Fruit fly (Drosophila melanogaster): ENCODE results near the gene CG17839.
A peak's percentile ranks its signal among the peaks of the same experiment; 100 is the strongest.

Gene CG17839

dm6 chr3L:14801854-14802616, 2.9 kb upstream of the CG17839 start, which contains the start of gene NHP2:
NHP2 (minus strand) TSS chr3L:14802168.
- TF ChIP-seq CG12768 (GFP tag; optimal IDR thresholded peaks at IDR 0.05) (peak; percentile 52), cic (GFP tag; optimal IDR thresholded peaks at IDR 0.05) (no peak), tj (GFP tag; optimal IDR thresholded peaks at IDR 0.05) (peak; percentile 42), pad (GFP tag; optimal IDR thresholded peaks at IDR 0.05) (peak; percentile 4), CG7101 (tag; optimal IDR thresholded peaks at IDR 0.05) (peak; percentile 72), Clk (GFP tag; optimal IDR thresholded peaks at IDR 0.05) (no peak), Hr96 (GFP tag; optimal IDR thresholded peaks at IDR 0.05) (peak; percentile 27), bab1 (GFP tag; optimal IDR thresholded peaks at IDR 0.05) (peak; percentile 67), Mnt (GFP tag; optimal IDR thresholded peaks at IDR 0.05) (peak; percentile 98), cnc (optimal IDR thresholded peaks at IDR 0.05) (no peak), toe (GFP tag; optimal IDR thresholded peaks at IDR 0.05) (no peak), ovo (GFP tag; optimal IDR thresholded peaks at IDR 0.05) (no peak), CG33017 (tag; optimal IDR thresholded peaks at IDR 0.05) (peak; percentile 76), CG7045 (GFP tag; optimal IDR thresholded peaks at IDR 0.05) (peak; percentile 67), CG14711 (tag; optimal IDR thresholded peaks at IDR 0.05) (peak; percentile 69), kay (GFP tag; ENCODE audit: borderline replicate concordance) (no peak), CG11617 (GFP tag; optimal IDR thresholded peaks at IDR 0.05) (peak; percentile 72), Crg-1 (GFP tag; optimal IDR thresholded peaks at IDR 0.05) (no peak), CG1620 (GFP tag; optimal IDR thresholded peaks at IDR 0.05) (peak; percentile 43), CG5204 (GFP tag; optimal IDR thresholded peaks at IDR 0.05) (no peak)

- TF ChIP-seq ovo (GFP tag; optimal IDR thresholded peaks at IDR 0.05) (peak; percentile 17), CG14711 (tag; optimal IDR thresholded peaks at IDR 0.05) (no peak)
These were observed 1.7 kb upstream of the CG17839 start, which contains the start of gene gnu for dm6 chr3L:14803236-14803635. gnu (minus strand) TSS chr3L:14803360.

dm6 chr3L:14816666-14817065, 11.7 kb downstream of the CG17839 start:
- TF ChIP-seq CG7045 (GFP tag; optimal IDR thresholded peaks at IDR 0.05) (no peak), CG14711 (tag; optimal IDR thresholded peaks at IDR 0.05) (no peak), bab1 (GFP tag; optimal IDR thresholded peaks at IDR 0.05) (no peak), CG7101 (tag; optimal IDR thresholded peaks at IDR 0.05) (no peak), toe (GFP tag; optimal IDR thresholded peaks at IDR 0.05) (no peak), CG1620 (GFP tag; optimal IDR thresholded peaks at IDR 0.05) (no peak), Hr96 (GFP tag; optimal IDR thresholded peaks at IDR 0.05) (no peak)

- TF ChIP-seq CG12768 (GFP tag; optimal IDR thresholded peaks at IDR 0.05) (no peak), cnc (optimal IDR thresholded peaks at IDR 0.05) (no peak), Crg-1 (GFP tag; optimal IDR thresholded peaks at IDR 0.05) (no peak), CG14711 (tag; optimal IDR thresholded peaks at IDR 0.05) (no peak), CG33017 (tag; optimal IDR thresholded peaks at IDR 0.05) (no peak), CG7045 (GFP tag; optimal IDR thresholded peaks at IDR 0.05) (no peak), ovo (GFP tag; optimal IDR thresholded peaks at IDR 0.05) (no peak), toe (GFP tag; optimal IDR thresholded peaks at IDR 0.05) (no peak), tj (GFP tag; optimal IDR thresholded peaks at IDR 0.05) (no peak), bab1 (GFP tag; optimal IDR thresholded peaks at IDR 0.05) (no peak), Mnt (GFP tag; optimal IDR thresholded peaks at IDR 0.05) (no peak), CG1620 (GFP tag; optimal IDR thresholded peaks at IDR 0.05) (no peak), pad (GFP tag; optimal IDR thresholded peaks at IDR 0.05) (no peak), Hr96 (GFP tag; optimal IDR thresholded peaks at IDR 0.05) (no peak), CG5204 (GFP tag; optimal IDR thresholded peaks at IDR 0.05) (no peak), CG11617 (GFP tag; optimal IDR thresholded peaks at IDR 0.05) (no peak), Clk (GFP tag; optimal IDR thresholded peaks at IDR 0.05) (no peak), cic (GFP tag; optimal IDR thresholded peaks at IDR 0.05) (no peak)
These were observed 16.2 kb downstream of the CG17839 start for dm6 chr3L:14821133-14821532.

dm6 chr3L:14822364-14822763, 17.4 kb downstream of the CG17839 start:
- no peak for TF ChIP-seq tj (GFP tag; optimal IDR thresholded peaks at IDR 0.05)

- TF ChIP-seq pad (GFP tag; optimal IDR thresholded peaks at IDR 0.05) = no peak
- no peak for TF ChIP-seq CG12768 (GFP tag; optimal IDR thresholded peaks at IDR 0.05)
- no peak for TF ChIP-seq Hr96 (GFP tag; optimal IDR thresholded peaks at IDR 0.05)
- no peak for TF ChIP-seq CG33017 (tag; optimal IDR thresholded peaks at IDR 0.05)
- TF ChIP-seq ovo (GFP tag; optimal IDR thresholded peaks at IDR 0.05) = no peak
- no peak for TF ChIP-seq CG11617 (GFP tag; optimal IDR thresholded peaks at IDR 0.05)
- TF ChIP-seq CG1620 (GFP tag; optimal IDR thresholded peaks at IDR 0.05) = no peak
- TF ChIP-seq cnc (optimal IDR thresholded peaks at IDR 0.05) = no peak
- TF ChIP-seq bab1 (GFP tag; optimal IDR thresholded peaks at IDR 0.05) = no peak
- no peak for TF ChIP-seq toe (GFP tag; optimal IDR thresholded peaks at IDR 0.05)
- TF ChIP-seq CG7101 (tag; optimal IDR thresholded peaks at IDR 0.05) = no peak
- no peak for TF ChIP-seq cic (GFP tag; optimal IDR thresholded peaks at IDR 0.05)
- TF ChIP-seq Crg-1 (GFP tag; optimal IDR thresholded peaks at IDR 0.05) = no peak
- no peak for TF ChIP-seq Mnt (GFP tag; optimal IDR thresholded peaks at IDR 0.05)
- no peak for TF ChIP-seq tj (GFP tag; optimal IDR thresholded peaks at IDR 0.05)
- TF ChIP-seq CG14711 (tag; optimal IDR thresholded peaks at IDR 0.05) = no peak
- TF ChIP-seq CG7045 (GFP tag; optimal IDR thresholded peaks at IDR 0.05) = no peak
- TF ChIP-seq CG5204 (GFP tag; optimal IDR thresholded peaks at IDR 0.05) = no peak
These were observed 42.5 kb downstream of the CG17839 start for dm6 chr3L:14847415-14847814.

Measured in whole organism, adult.